Fruit fly (Drosophila melanogaster) whole organism, embryonic: Measurements from ENCODE around the gene H15.

Experiments used
- Asciz ChIP-seq: fragments of 200-800 bp; sonication (Bioruptor generic); optimal IDR thresholded peaks from 2 replicates; lab custom pipeline; 2017; ENCODE audit warnings: missing biosample characterization, mild to moderate bottlenecking, missing genetic modification characterization, missing genetic modification reagents
- Blimp-1 ChIP-seq: fragments of 200-800 bp; sonication (Bioruptor generic); optimal IDR thresholded peaks from 3 replicates; lab custom pipeline; 2018; ENCODE audit warnings: missing biosample characterization, missing genetic modification characterization, mild to moderate bottlenecking, moderate library complexity, missing genetic modification reagents
- Bteb2 ChIP-seq: fragments of 200-800 bp; sonication (Bioruptor generic); optimal IDR thresholded peaks from 2 replicates; lab custom pipeline; 2016; ENCODE audit warnings: missing biosample characterization, missing genetic modification characterization
- C15 ChIP-seq: fragments of 200-800 bp; sonication (Bioruptor generic); IDR thresholded peaks from 3 replicates; pipeline ENCODE4 v1.3.6; 2022; ENCODE audit warnings: missing biosample characterization, missing genetic modification characterization
- CG10267 ChIP-seq: fragments of 200-800 bp; sonication (Bioruptor generic); optimal IDR thresholded peaks from 2 replicates; lab custom pipeline; 2018; ENCODE audit warnings: missing biosample characterization, mild to moderate bottlenecking, missing genetic modification characterization, moderate library complexity
- CG10959 ChIP-seq: fragments of 200-800 bp; sonication (Bioruptor generic); IDR thresholded peaks from 2 replicates; pipeline ENCODE4 v1.3.6; 2022; ENCODE audit warnings: missing biosample characterization, missing genetic modification characterization
- CG10979 ChIP-seq: fragments of 200-800 bp; sonication (Bioruptor generic); optimal IDR thresholded peaks from 2 replicates; lab custom pipeline; 2018; ENCODE audit warnings: missing biosample characterization, mild to moderate bottlenecking, missing genetic modification characterization, moderate library complexity
- CG12391 ChIP-seq: fragments of 200-800 bp; sonication (Bioruptor generic); optimal IDR thresholded peaks from 3 replicates; lab custom pipeline; 2018; ENCODE audit warnings: missing biosample characterization, mild to moderate bottlenecking, missing genetic modification characterization, moderate library complexity
- CG15696 ChIP-seq: fragments of 200-800 bp; sonication (Bioruptor generic); optimal IDR thresholded peaks from 2 replicates; lab custom pipeline; 2019; ENCODE audit warnings: missing biosample characterization, mild to moderate bottlenecking, missing genetic modification characterization, moderate library complexity
- CG17359 ChIP-seq: fragments of 200-800 bp; sonication (Bioruptor generic); optimal IDR thresholded peaks from 3 replicates; lab custom pipeline; 2018; ENCODE audit warnings: missing biosample characterization, mild to moderate bottlenecking, missing genetic modification characterization, moderate library complexity
- CG2678 ChIP-seq: fragments of 200-800 bp; sonication (Bioruptor generic); optimal IDR thresholded peaks from 3 replicates; lab custom pipeline; 2019; ENCODE audit warnings: missing biosample characterization, mild to moderate bottlenecking, missing genetic modification characterization, moderate library complexity
- CG31441 ChIP-seq: fragments of 200-800 bp; sonication (Bioruptor generic); IDR thresholded peaks from 2 replicates; pipeline ENCODE4 v1.3.6; 2022; ENCODE audit warnings: missing biosample characterization, missing genetic modification characterization
- CG4424 ChIP-seq: fragments of 200-800 bp; sonication (Bioruptor generic); optimal IDR thresholded peaks from 3 replicates; lab custom pipeline; 2016; ENCODE audit warnings: missing biosample characterization, missing genetic modification characterization
- CG6683 ChIP-seq: fragments of 200-800 bp; sonication (Bioruptor generic); optimal IDR thresholded peaks from 2 replicates; lab custom pipeline; 2017; ENCODE audit warnings: missing biosample characterization, mild to moderate bottlenecking, missing genetic modification characterization, missing genetic modification reagents
- CG6689 ChIP-seq: fragments of 200-800 bp; sonication (Bioruptor generic); IDR thresholded peaks from 2 replicates; pipeline ENCODE4 v1.3.6; 2022; ENCODE audit warnings: missing biosample characterization, missing genetic modification characterization
- CG7271 ChIP-seq: fragments of 200-800 bp; sonication (Bioruptor generic); optimal IDR thresholded peaks from 2 replicates; lab custom pipeline; 2018; ENCODE audit warnings: missing biosample characterization, mild to moderate bottlenecking, missing genetic modification characterization, moderate library complexity
- CG7556 ChIP-seq: fragments of 200-800 bp; sonication (Bioruptor generic); optimal IDR thresholded peaks from 2 replicates; lab custom pipeline; 2017; ENCODE audit warnings: missing biosample characterization, mild to moderate bottlenecking, missing genetic modification characterization
- CG7839 ChIP-seq: fragments of 200-800 bp; sonication (Bioruptor generic); optimal IDR thresholded peaks from 3 replicates; lab custom pipeline; 2018; ENCODE audit warnings: missing biosample characterization, mild to moderate bottlenecking, missing genetic modification characterization, moderate library complexity
- CG8281 ChIP-seq: fragments of 200-800 bp; sonication (Bioruptor generic); optimal IDR thresholded peaks from 2 replicates; lab custom pipeline; 2018; ENCODE audit warnings: missing biosample characterization, mild to moderate bottlenecking, missing genetic modification characterization, moderate library complexity
- CG8388 ChIP-seq: fragments of 200-800 bp; sonication (Bioruptor generic); optimal IDR thresholded peaks from 2 replicates; lab custom pipeline; 2019; ENCODE audit warnings: missing biosample characterization, mild to moderate bottlenecking, missing genetic modification characterization, moderate library complexity
- Chrac-16 ChIP-seq: fragments of 200-800 bp; sonication (Bioruptor generic); optimal IDR thresholded peaks from 3 replicates; lab custom pipeline; 2016; ENCODE audit warnings: missing biosample characterization, missing genetic modification characterization
- D ChIP-seq, 2 experiments: fragments of 200-800 bp in 1 of 2; fragments of >200 bp in 1 of 2; sonication (Bioruptor generic) in 1 of 2; optimal IDR thresholded peaks; 2 replicates in 1 of 2; 3 replicates in 1 of 2; lab custom pipeline; 2017; ENCODE audit warnings: mild to moderate bottlenecking in 1 of 2, missing biosample characterization in 1 of 2, missing genetic modification characterization in 1 of 2, missing genetic modification reagents in 1 of 2
- D19A ChIP-seq: fragments of 200-800 bp; optimal IDR thresholded peaks from 3 replicates; lab custom pipeline; 2019; ENCODE audit warnings: missing biosample characterization, mild to moderate bottlenecking, missing genetic modification characterization, moderate library complexity
- Dad ChIP-seq: fragments of 200-800 bp; sonication (Bioruptor generic); optimal IDR thresholded peaks from 3 replicates; lab custom pipeline; 2016; ENCODE audit warnings: missing biosample characterization, missing genetic modification characterization
- E2f2 ChIP-seq: fragments of 200-800 bp; sonication (Bioruptor generic); IDR thresholded peaks from 2 replicates; pipeline ENCODE4 v1.3.6; 2022; ENCODE audit warnings: missing biosample characterization, missing genetic modification characterization
- Fer3 ChIP-seq: fragments of 200-800 bp; sonication (Bioruptor generic); optimal IDR thresholded peaks from 2 replicates; lab custom pipeline; 2018; ENCODE audit warnings: missing biosample characterization, mild to moderate bottlenecking, missing genetic modification characterization, moderate library complexity
- Kr ChIP-seq: fragments of 200-800 bp; sonication (Bioruptor generic); optimal IDR thresholded peaks from 2 replicates; lab custom pipeline; 2017; ENCODE audit warnings: missing biosample characterization, mild to moderate bottlenecking, missing genetic modification characterization
- Ssrp ChIP-seq: fragments of 200-800 bp; sonication (Bioruptor generic); optimal IDR thresholded peaks from 2 replicates; lab custom pipeline; 2018; ENCODE audit warnings: missing biosample characterization, mild to moderate bottlenecking, missing genetic modification characterization, moderate library complexity
- Xrp1 ChIP-seq: fragments of 200-800 bp; sonication (Bioruptor generic); IDR thresholded peaks from 2 replicates; pipeline ENCODE4 v1.3.6; 2022; ENCODE audit warnings: missing biosample characterization, missing genetic modification characterization
- ase ChIP-seq: fragments of 200-800 bp; sonication (Bioruptor generic); IDR thresholded peaks from 3 replicates; pipeline ENCODE4 v1.3.6; 2022; ENCODE audit warnings: missing biosample characterization, missing genetic modification characterization
- cato ChIP-seq: fragments of 200-800 bp; sonication (Bioruptor generic); optimal IDR thresholded peaks from 2 replicates; lab custom pipeline; 2016; ENCODE audit warnings: missing biosample characterization, missing genetic modification characterization, borderline replicate concordance
- caup ChIP-seq: fragments of 200-800 bp; sonication (Bioruptor generic); optimal IDR thresholded peaks from 3 replicates; lab custom pipeline; 2017; ENCODE audit warnings: missing biosample characterization, mild to moderate bottlenecking, missing genetic modification characterization, moderate library complexity; ENCODE audit not compliant: severe bottlenecking
- chm ChIP-seq: fragments of 200-800 bp; sonication (Bioruptor generic); IDR thresholded peaks from 2 replicates; pipeline ENCODE4 v1.3.6; 2022; ENCODE audit warnings: missing biosample characterization, missing genetic modification characterization
- dmrt11E ChIP-seq: fragments of 200-800 bp; sonication (Bioruptor generic); optimal IDR thresholded peaks from 3 replicates; lab custom pipeline; 2018; ENCODE audit warnings: missing biosample characterization, mild to moderate bottlenecking, missing genetic modification characterization, moderate library complexity
- ems ChIP-seq: fragments of 200-800 bp; sonication (Bioruptor generic); optimal IDR thresholded peaks from 3 replicates; lab custom pipeline; 2016; ENCODE audit warnings: missing biosample characterization, missing genetic modification characterization
- eyg ChIP-seq: fragments of 200-800 bp; sonication (Bioruptor generic); optimal IDR thresholded peaks from 3 replicates; lab custom pipeline; 2016; ENCODE audit warnings: missing biosample characterization, missing genetic modification characterization
- gcm2 ChIP-seq: fragments of 200-800 bp; sonication (Bioruptor generic); optimal IDR thresholded peaks from 2 replicates; lab custom pipeline; 2016; ENCODE audit warnings: missing biosample characterization, missing genetic modification characterization
- gem ChIP-seq: fragments of 200-800 bp; sonication (Bioruptor generic); optimal IDR thresholded peaks from 2 replicates; lab custom pipeline; 2019; ENCODE audit warnings: missing biosample characterization, mild to moderate bottlenecking, missing genetic modification characterization, moderate library complexity
- grau ChIP-seq: fragments of 200-800 bp; optimal IDR thresholded peaks from 3 replicates; lab custom pipeline; 2019; ENCODE audit warnings: missing biosample characterization, mild to moderate bottlenecking, missing genetic modification characterization, moderate library complexity
- nmo ChIP-seq: fragments of 200-800 bp; sonication (Bioruptor generic); optimal IDR thresholded peaks from 2 replicates; lab custom pipeline; 2018; ENCODE audit warnings: missing biosample characterization, mild to moderate bottlenecking, missing genetic modification characterization, moderate library complexity
- phol ChIP-seq: fragments of 200-800 bp; sonication (Bioruptor generic); optimal IDR thresholded peaks from 3 replicates; lab custom pipeline; 2018; ENCODE audit warnings: missing biosample characterization, mild to moderate bottlenecking, missing genetic modification characterization, moderate library complexity
- prd ChIP-seq, 3 experiments: fragments of >200 bp in 2 of 3; fragments of 200-800 bp in 1 of 3; sonication (Bioruptor generic) in 1 of 3; optimal IDR thresholded peaks in 2 of 3; IDR thresholded peaks in 1 of 3; 2 replicates in 2 of 3; 3 replicates in 1 of 3; pipeline versions ENCODE4 v1.3.6 to Lab custom; 2017 to 2022; ENCODE audit warnings: missing biosample characterization in 1 of 3, missing genetic modification characterization in 1 of 3
- repo ChIP-seq: fragments of 200-800 bp; sonication (Bioruptor generic); optimal IDR thresholded peaks from 2 replicates; lab custom pipeline; 2016; ENCODE audit warnings: missing biosample characterization, missing genetic modification characterization
- salm ChIP-seq: fragments of 200-800 bp; sonication (Bioruptor generic); optimal IDR thresholded peaks from 2 replicates; lab custom pipeline; 2018; ENCODE audit warnings: missing biosample characterization, mild to moderate bottlenecking, missing genetic modification characterization
- shn ChIP-seq: fragments of 200-800 bp; sonication (Bioruptor generic); optimal IDR thresholded peaks from 3 replicates; lab custom pipeline; 2016; ENCODE audit warnings: missing biosample characterization, missing genetic modification characterization
- sug ChIP-seq: fragments of 200-800 bp; optimal IDR thresholded peaks from 2 replicates; lab custom pipeline; 2019; ENCODE audit warnings: missing biosample characterization, mild to moderate bottlenecking, missing genetic modification characterization, moderate library complexity
- zen ChIP-seq: fragments of 200-800 bp; sonication (Bioruptor generic); optimal IDR thresholded peaks from 3 replicates; lab custom pipeline; 2018; ENCODE audit warnings: missing biosample characterization, mild to moderate bottlenecking, missing genetic modification characterization, moderate library complexity

H15 gene

DNA sequence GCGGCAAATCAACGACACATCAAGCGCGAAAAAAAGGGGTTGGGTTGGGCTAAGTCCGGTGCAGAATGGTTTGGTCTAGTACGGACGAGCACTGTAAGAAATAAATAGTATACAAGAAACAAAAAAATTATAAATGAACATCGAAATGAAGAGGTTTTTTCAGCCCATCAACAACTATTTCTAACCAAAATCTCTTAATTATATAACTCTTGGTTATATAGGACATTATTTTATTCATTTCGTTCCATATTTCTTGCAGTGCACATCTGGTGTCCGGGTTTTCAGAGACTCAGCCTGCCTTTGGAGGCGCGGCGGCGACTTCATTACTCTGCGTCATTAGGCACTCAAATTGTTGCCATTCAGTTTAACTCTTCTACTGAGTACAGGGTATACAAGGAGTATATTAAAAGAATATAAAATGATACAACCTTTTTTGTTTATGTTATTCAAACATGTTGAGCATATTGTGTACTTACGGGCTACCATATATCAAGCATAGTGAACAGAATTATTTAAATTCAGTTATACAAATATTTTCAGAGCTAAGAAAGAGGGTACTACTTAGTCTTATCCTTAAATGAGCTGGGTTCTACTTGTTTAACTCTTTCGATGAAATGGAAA is 29.4 kb downstream of the H15 start (continued):
- TF ChIP-seq zen (peak; percentile 28), dmrt11E (peak; percentile 70), repo (GFP tag; lab: Kevin White, UChicago) (no peak), Bteb2 (no peak), salm (no peak), Asciz (GFP tag; lab: Kevin White, UChicago) (peak; percentile 2), D (optimal IDR thresholded peaks at IDR 0.05; lab: Kevin White, UChicago) (no peak), D (GFP tag; optimal IDR thresholded peaks at IDR 0.05; lab: Kevin White, UChicago) (peak; percentile 32), C15 (GFP tag; lab: Robert Waterston, UW) (0 out of 3 replicates have a peak, but pooled peaks have one; percentile 9), gcm2 (GFP tag; lab: Kevin White, UChicago) (no peak), CG10979 (peak; percentile 58), Chrac-16 (GFP tag; lab: Kevin White, UChicago) (no peak), CG6689 (GFP tag; lab: Robert Waterston, UW) (0 out of 2 replicates have a peak, but pooled peaks have one; percentile 23), CG8281 (tag; lab: Kevin White, UChicago) (no peak), Fer3 (tag; lab: Kevin White, UChicago) (no peak), CG4424 (GFP tag; lab: Kevin White, UChicago) (peak; percentile 41), Xrp1 (GFP tag; lab: Robert Waterston, UW) (peak; percentile 46; the same call in 1 of the 2 replicates), Kr (GFP tag; lab: Kevin White, UChicago) (peak; percentile 8), phol (tag; lab: Kevin White, UChicago) (peak; percentile 43), E2f2 (GFP tag; lab: Robert Waterston, UW) (no peak), CG7556 (peak; percentile 29), sug (tag; lab: Kevin White, UChicago) (no peak), CG7271 (tag; lab: Kevin White, UChicago) (no peak), gem (tag; lab: Kevin White, UChicago) (peak; percentile 52), CG8388 (GFP tag; lab: Kevin White, UChicago) (peak; percentile 34), nmo (GFP tag; lab: Kevin White, UChicago) (peak; percentile 14), D19A (tag; lab: Kevin White, UChicago) (peak; percentile 3), caup (GFP tag; lab: Kevin White, UChicago) (no peak), CG12391 (tag; lab: Kevin White, UChicago) (peak; percentile 17), ems (no peak), CG31441 (peak; percentile 27; the same call in 1 of the 2 replicates), CG6683 (GFP tag; lab: Kevin White, UChicago) (no peak), cato (GFP tag; lab: Kevin White, UChicago) (no peak), chm (GFP tag; lab: Robert Waterston, UW) (peak; percentile 21; the same call in 1 of the 2 replicates), Blimp-1 (GFP tag; lab: Kevin White, UChicago) (peak; percentile 33), CG17359 (tag; lab: Kevin White, UChicago) (no peak), CG10267 (tag; lab: Kevin White, UChicago) (peak; percentile 35), eyg (no peak), shn (no peak), CG15696 (tag; lab: Kevin White, UChicago) (peak; percentile 2), CG2678 (tag; lab: Kevin White, UChicago) (peak; percentile 22), grau (peak; percentile 1), CG7839 (peak; percentile 18), Dad (GFP tag; lab: Kevin White, UChicago) (no peak), prd (optimal IDR thresholded peaks at IDR 0.05; lab: Kevin White, UChicago) (no peak), prd (GFP tag; IDR thresholded peaks at IDR 0.05; lab: Robert Waterston, UW) (peak; percentile 54; the same call in 2 of the 3 replicates), CG10959 (GFP tag; lab: Robert Waterston, UW) (peak; percentile 35; the same call in 1 of the 2 replicates), Ssrp (tag; lab: Kevin White, UChicago) (peak; percentile 1), ase (GFP tag; lab: Robert Waterston, UW) (0 out of 3 replicates have a peak, but pooled peaks have one; percentile 11)
